Worm (Caenorhabditis elegans) whole organism, young adult: Measurements from ENCODE around the gene vps-54.

Experiments used
- B0035.1 ChIP-seq: sonication (generic microtip); optimal IDR thresholded peaks from 2 replicates; lab custom pipeline; 2016; ENCODE audit warnings: missing genetic modification characterization, mild to moderate bottlenecking, missing compliant biosample characterization, missing genotype, missing genetic modification reagents
- C06A6.2 ChIP-seq: fragments of 200-800 bp; sonication (Bioruptor generic); conservative IDR thresholded peaks from 2 replicates; pipeline ENCODE4 v1.3.6; 2022; ENCODE audit warnings: missing genetic modification characterization, missing compliant biosample characterization
- F22D6.2 ChIP-seq: sonication (generic microtip); optimal IDR thresholded peaks from 2 replicates; lab custom pipeline; 2016; ENCODE audit warnings: mild to moderate bottlenecking, missing genetic modification characterization, missing compliant biosample characterization
- F33H1.4 ChIP-seq: fragments of 200-800 bp; sonication (Bioruptor generic); IDR thresholded peaks from 2 replicates; pipeline ENCODE4 v1.3.6; 2022; ENCODE audit warnings: missing genetic modification reagents, missing genetic modification characterization, missing compliant biosample characterization
- F49E8.2 ChIP-seq: sonication (generic microtip); optimal IDR thresholded peaks from 3 replicates; lab custom pipeline; 2017; ENCODE audit warnings: missing genetic modification characterization, mild to moderate bottlenecking, missing compliant biosample characterization, antibody characterized with exemption, moderate library complexity; ENCODE audit not compliant: insufficient read depth
- Y53F4B.3 ChIP-seq: fragments of 200-800 bp; sonication (Bioruptor generic); IDR thresholded peaks from 2 replicates; pipeline ENCODE4 v1.3.6; 2022; ENCODE audit warnings: missing genetic modification reagents, missing genetic modification characterization, missing compliant biosample characterization
- Y53G8AR.9 ChIP-seq: fragments of 200-800 bp; sonication (Bioruptor generic); conservative IDR thresholded peaks from 2 replicates; pipeline ENCODE4 v1.3.6; 2022; ENCODE audit warnings: missing genetic modification reagents, missing genetic modification characterization, missing compliant biosample characterization
- Y56A3A.18 ChIP-seq: fragments of 200-800 bp; sonication (Bioruptor generic); IDR thresholded peaks from 2 replicates; pipeline ENCODE4 v1.3.6; 2022; ENCODE audit warnings: missing genetic modification reagents, missing genetic modification characterization, missing compliant biosample characterization
- Y79H2A.3 ChIP-seq: fragments of 200-800 bp; sonication (Bioruptor generic); conservative IDR thresholded peaks from 2 replicates; pipeline ENCODE4 v1.3.6; 2022; ENCODE audit warnings: missing genetic modification reagents, missing genetic modification characterization, missing compliant biosample characterization
- ZK185.1 ChIP-seq: sonication (generic microtip); optimal IDR thresholded peaks from 2 replicates; lab custom pipeline; 2016; ENCODE audit warnings: mild to moderate bottlenecking, missing genetic modification characterization, missing compliant biosample characterization; ENCODE audit not compliant: poor library complexity, severe bottlenecking
- ama-1 ChIP-seq, 3 experiments: fragments of 150-350 bp in 1 of 3; sonication (generic microtip) in 2 of 3; optimal IDR thresholded peaks; 2 replicates each; lab custom pipeline; 2014 to 2018; ENCODE audit warnings: missing biosample characterization in 2 of 3, missing genetic modification characterization in 2 of 3, missing genetic modification reagents in 2 of 3
- attf-5 ChIP-seq: fragments of 200-800 bp; sonication (Bioruptor generic); optimal IDR thresholded peaks from 2 replicates; lab custom pipeline; 2018; ENCODE audit warnings: mild to moderate bottlenecking, missing genetic modification characterization, missing compliant biosample characterization
- attf-6 ChIP-seq: fragments of 200-800 bp; sonication (Bioruptor generic); IDR thresholded peaks from 2 replicates; pipeline ENCODE4 v1.3.6; 2022; ENCODE audit warnings: missing genetic modification reagents, missing genetic modification characterization, missing compliant biosample characterization
- bed-1 ChIP-seq: fragments of 200-800 bp; sonication (Bioruptor generic); IDR thresholded peaks from 2 replicates; pipeline ENCODE4 v1.3.6; 2022; ENCODE audit warnings: missing genetic modification reagents, missing genetic modification characterization, missing compliant biosample characterization
- ccch-3 ChIP-seq: fragments of 200-800 bp; sonication (Bioruptor generic); optimal IDR thresholded peaks from 2 replicates; lab custom pipeline; 2018; ENCODE audit warnings: mild to moderate bottlenecking, missing genetic modification characterization, missing compliant biosample characterization
- cebp-1 ChIP-seq, 2 experiments: fragments of 200-800 bp in 1 of 2; sonication (Bioruptor generic) in 1 of 2; sonication (generic microtip) in 1 of 2; IDR thresholded peaks in 1 of 2; optimal IDR thresholded peaks in 1 of 2; 2 replicates each; pipeline versions ENCODE4 v1.3.6 to Lab custom; 2017 to 2022; ENCODE audit warnings: missing compliant biosample characterization in 2 of 2, missing genetic modification characterization in 2 of 2, mild to moderate bottlenecking in 1 of 2, missing genetic modification reagents in 1 of 2, moderate library complexity in 1 of 2
- cebp-2 ChIP-seq: fragments of 200-800 bp; sonication (Bioruptor generic); IDR thresholded peaks from 2 replicates; pipeline ENCODE4 v1.3.6; 2022; ENCODE audit warnings: missing genetic modification characterization, missing compliant biosample characterization
- dox-1 ChIP-seq: fragments of 200-800 bp; sonication (Bioruptor generic); IDR thresholded peaks from 2 replicates; pipeline ENCODE4 v1.3.6; 2022; ENCODE audit warnings: missing genetic modification reagents, missing genetic modification characterization, missing compliant biosample characterization
- dpff-1 ChIP-seq: sonication (generic microtip); optimal IDR thresholded peaks from 2 replicates; lab custom pipeline; 2017; ENCODE audit warnings: mild to moderate bottlenecking, missing genetic modification characterization, missing compliant biosample characterization
- fkh-3 ChIP-seq: sonication (generic microtip); optimal IDR thresholded peaks from 2 replicates; lab custom pipeline; 2016; ENCODE audit warnings: mild to moderate bottlenecking, missing genetic modification characterization, missing compliant biosample characterization
- hmg-1.2 ChIP-seq: fragments of 200-800 bp; sonication (Bioruptor generic); IDR thresholded peaks from 2 replicates; pipeline ENCODE4 v1.3.6; 2022; ENCODE audit warnings: missing genetic modification reagents, missing genetic modification characterization, missing compliant biosample characterization
- hrde-1 ChIP-seq: sonication (generic microtip); optimal IDR thresholded peaks from 2 replicates; lab custom pipeline; 2016; ENCODE audit warnings: missing genetic modification characterization, mild to moderate bottlenecking, missing compliant biosample characterization, moderate library complexity, missing genotype, missing genetic modification reagents, borderline replicate concordance
- lin-26 ChIP-seq: fragments of 200-800 bp; sonication (Bioruptor generic); IDR thresholded peaks from 2 replicates; pipeline ENCODE4 v1.3.6; 2022; ENCODE audit warnings: missing genetic modification reagents, missing genetic modification characterization, missing compliant biosample characterization
- lin-35 ChIP-seq, 3 experiments: fragments of 150-350 bp in 2 of 3; sonication (generic microtip) in 1 of 3; optimal IDR thresholded peaks; 2 replicates each; lab custom pipeline; 2014 to 2018; ENCODE audit warnings: missing biosample characterization in 3 of 3, missing genetic modification characterization in 3 of 3, missing genetic modification reagents in 3 of 3
- lin-40 ChIP-seq: sonication (generic microtip); optimal IDR thresholded peaks from 2 replicates; lab custom pipeline; 2016; ENCODE audit warnings: missing genetic modification characterization, mild to moderate bottlenecking, missing compliant biosample characterization, missing genotype, missing genetic modification reagents
- lin-54 ChIP-seq: fragments of 200-800 bp; sonication (Bioruptor generic); optimal IDR thresholded peaks from 2 replicates; lab custom pipeline; 2018; ENCODE audit warnings: mild to moderate bottlenecking, missing genetic modification characterization, missing compliant biosample characterization
- lir-1 ChIP-seq: fragments of 200-800 bp; sonication (Bioruptor generic); conservative IDR thresholded peaks from 2 replicates; pipeline ENCODE4 v1.3.6; 2022; ENCODE audit warnings: missing genetic modification reagents, missing genetic modification characterization, missing compliant biosample characterization
- lsl-1 ChIP-seq: fragments of 200-800 bp; sonication (Bioruptor generic); optimal IDR thresholded peaks from 2 replicates; lab custom pipeline; 2018; ENCODE audit warnings: mild to moderate bottlenecking, missing genetic modification characterization, moderate library complexity, missing compliant biosample characterization
- madf-3 ChIP-seq: fragments of 200-800 bp; sonication (Bioruptor generic); IDR thresholded peaks from 2 replicates; pipeline ENCODE4 v1.3.6; 2022; ENCODE audit warnings: missing genetic modification reagents, missing genetic modification characterization, missing compliant biosample characterization
- nfya-2 ChIP-seq: fragments of 200-800 bp; sonication (Bioruptor generic); IDR thresholded peaks from 2 replicates; pipeline ENCODE4 v1.3.6; 2022; ENCODE audit warnings: missing genetic modification reagents, missing genetic modification characterization, missing compliant biosample characterization
- nhr-80 ChIP-seq: sonication (generic microtip); optimal IDR thresholded peaks from 2 replicates; lab custom pipeline; 2016; ENCODE audit warnings: missing genetic modification characterization, missing compliant biosample characterization
- nhr-90 ChIP-seq: sonication (generic microtip); optimal IDR thresholded peaks from 2 replicates; lab custom pipeline; 2016; ENCODE audit warnings: missing genotype, mild to moderate bottlenecking, missing genetic modification characterization, missing compliant biosample characterization
- rcor-1 ChIP-seq: fragments of 200-800 bp; sonication (Bioruptor generic); IDR thresholded peaks from 2 replicates; pipeline ENCODE4 v1.3.6; 2022; ENCODE audit warnings: missing genetic modification reagents, missing genetic modification characterization, missing compliant biosample characterization
- snpc-3.4 ChIP-seq: sonication (generic microtip); optimal IDR thresholded peaks from 2 replicates; lab custom pipeline; 2017; ENCODE audit warnings: missing genetic modification characterization, mild to moderate bottlenecking, missing compliant biosample characterization, antibody characterized with exemption, moderate library complexity, missing genotype, missing genetic modification reagents
- snpc-4 ChIP-seq, 5 experiments: fragments of 150-350 bp in 1 of 5; sonication (generic microtip) in 4 of 5; optimal IDR thresholded peaks; 2 replicates each; lab custom pipeline; 2014 to 2018; ENCODE audit warnings: missing genetic modification characterization in 5 of 5, missing biosample characterization in 3 of 5, antibody characterized with exemption in 2 of 5, mild to moderate bottlenecking in 2 of 5, missing compliant biosample characterization in 2 of 5, missing genotype in 2 of 5, moderate library complexity in 2 of 5, missing genetic modification reagents in 1 of 5
- sptf-2 ChIP-seq: fragments of 200-800 bp; sonication (Bioruptor generic); optimal IDR thresholded peaks from 2 replicates; lab custom pipeline; 2018; ENCODE audit warnings: mild to moderate bottlenecking, missing genetic modification characterization, missing compliant biosample characterization
- tbx-9 ChIP-seq: sonication (generic microtip); optimal IDR thresholded peaks from 2 replicates; lab custom pipeline; 2016; ENCODE audit warnings: borderline replicate concordance, missing genetic modification characterization, inconsistent platforms, missing compliant biosample characterization
- unc-62 ChIP-seq: fragments of 150-350 bp; optimal IDR thresholded peaks from 2 replicates; lab custom pipeline; 2014; ENCODE audit warnings: missing biosample characterization, missing genetic modification reagents, missing genetic modification characterization
- xnd-1 ChIP-seq: sonication (generic microtip); optimal IDR thresholded peaks from 2 replicates; lab custom pipeline; 2016; ENCODE audit warnings: missing genotype, missing genetic modification reagents, missing genetic modification characterization, missing compliant biosample characterization
- zfh-2 ChIP-seq: fragments of 200-800 bp; sonication (Bioruptor generic); conservative IDR thresholded peaks from 2 replicates; pipeline ENCODE4 v1.3.6; 2022; ENCODE audit warnings: missing genetic modification reagents, missing genetic modification characterization, missing compliant biosample characterization
- zim-3 ChIP-seq: sonication (generic microtip); optimal IDR thresholded peaks from 2 replicates; lab custom pipeline; 2017; ENCODE audit warnings: mild to moderate bottlenecking, missing genetic modification characterization, moderate library complexity, missing compliant biosample characterization
- ztf-26 ChIP-seq: sonication (generic microtip); optimal IDR thresholded peaks from 2 replicates; lab custom pipeline; 2017; ENCODE audit warnings: missing genetic modification characterization, missing compliant biosample characterization
- ztf-3 ChIP-seq: fragments of 200-800 bp; sonication (Bioruptor generic); optimal IDR thresholded peaks from 2 replicates; lab custom pipeline; 2018; ENCODE audit warnings: mild to moderate bottlenecking, missing genetic modification characterization, missing compliant biosample characterization

The vps-54 gene

ce11 chrV:10578938-10579337, 2.7 kb upstream of the vps-54 start, which contains the start of the genes erh-1 and lpd-9 (continued):
- TF ChIP-seq B0035.1 (tag; lab: Kevin White, UChicago) (no peak), cebp-1 (GFP tag; IDR thresholded peaks at IDR 0.05; lab: Robert Waterston, UW) (no peak), cebp-1 (tag; optimal IDR thresholded peaks at IDR 0.05; lab: Kevin White, UChicago) (no peak), cebp-2 (GFP tag; lab: Robert Waterston, UW) (no peak), lin-40 (tag; lab: Kevin White, UChicago) (peak; percentile 81), nhr-80 (tag; lab: Kevin White, UChicago) (peak; percentile 46), attf-6 (GFP tag; lab: Robert Waterston, UW) (0 out of 2 replicates have a peak, but pooled peaks have one; percentile 38), bed-1 (GFP tag; lab: Robert Waterston, UW) (no peak), Y79H2A.3 (no peak), ama-1 (optimal IDR thresholded peaks at IDR 0.05; lab: Kevin White, UChicago) (no peak), ama-1 (GFP tag; optimal IDR thresholded peaks at IDR 0.05; lab: Kevin White, UChicago) (no peak), lin-35 (GFP tag; optimal IDR thresholded peaks at IDR 0.05; lab: Kevin White, UChicago) (peak in 1 of 3 experiments; percentile 84), hmg-1.2 (GFP tag; lab: Robert Waterston, UW) (no peak; the same call in 1 of the 2 replicates), ztf-26 (no peak), hrde-1 (peak; percentile 1), snpc-3.4 (peak; percentile 73), nfya-2 (GFP tag; lab: Robert Waterston, UW) (no peak), ZK185.1 (tag; lab: Kevin White, UChicago) (peak; percentile 43), Y56A3A.18 (peak; percentile 86), dox-1 (peak; percentile 83; the same call in 1 of the 2 replicates), snpc-4 (GFP tag; optimal IDR thresholded peaks at IDR 0.05; lab: Kevin White, UChicago) (peak; percentile 19), snpc-4 (tag; optimal IDR thresholded peaks at IDR 0.05; lab: Kevin White, UChicago) (peak in 2 of 4 experiments; percentile 47 to 63), F33H1.4 (GFP tag; lab: Robert Waterston, UW) (peak; percentile 56), lsl-1 (GFP tag; lab: Kevin White, UChicago) (peak; percentile 60), Y53F4B.3 (GFP tag; lab: Robert Waterston, UW) (no peak), lir-1 (GFP tag; lab: Robert Waterston, UW) (0 out of 2 replicates have a peak, but pooled peaks have one; percentile 54), dpff-1 (tag; lab: Kevin White, UChicago) (no peak), C06A6.2 (GFP tag; lab: Robert Waterston, UW) (no peak), F22D6.2 (tag; lab: Kevin White, UChicago) (peak; percentile 34), ccch-3 (GFP tag; lab: Kevin White, UChicago) (no peak), rcor-1 (GFP tag; lab: Robert Waterston, UW) (peak; percentile 60), F49E8.2 (tag; lab: Kevin White, UChicago) (no peak), fkh-3 (tag; lab: Kevin White, UChicago) (no peak), sptf-2 (GFP tag; lab: Kevin White, UChicago) (no peak), zfh-2 (GFP tag; lab: Robert Waterston, UW) (no peak), xnd-1 (tag; lab: Kevin White, UChicago) (peak; percentile 41), tbx-9 (tag; lab: Kevin White, UChicago) (no peak), nhr-90 (no peak), ztf-3 (GFP tag; lab: Kevin White, UChicago) (no peak), lin-54 (GFP tag; lab: Kevin White, UChicago) (peak; percentile 84), lin-26 (GFP tag; lab: Robert Waterston, UW) (no peak), madf-3 (GFP tag; lab: Robert Waterston, UW) (peak; percentile 77; the same call in 1 of the 2 replicates), attf-5 (GFP tag; lab: Kevin White, UChicago) (peak; percentile 50), Y53G8AR.9 (peak; percentile 87), zim-3 (no peak), unc-62 (GFP tag; lab: Kevin White, UChicago) (no peak)
